Worm (Caenorhabditis elegans): ENCODE data around the gene arrd-4.

DNA sequence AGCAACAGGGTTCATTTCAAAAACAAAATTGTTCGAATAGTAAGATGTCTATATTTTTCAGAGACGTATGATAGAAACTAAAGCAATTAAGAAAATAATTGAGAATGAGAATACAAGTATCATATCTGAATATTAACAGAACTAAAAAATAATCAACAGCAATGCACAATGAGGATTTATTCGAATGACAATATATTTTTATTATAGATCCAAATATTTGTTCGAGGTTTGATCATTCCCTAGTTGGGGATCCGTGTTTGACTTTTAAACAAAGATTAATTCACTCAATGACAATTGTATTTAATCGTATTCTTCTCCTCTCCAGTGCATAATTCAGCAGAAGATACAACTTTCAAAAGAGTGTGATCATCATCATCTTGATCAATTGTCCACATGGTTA lies 24.0 kb upstream of the arrd-4 start, which contains the start of gene C08H9.18:
- no peak for TF ChIP-seq lin-13 (tag; optimal IDR thresholded peaks at IDR 0.05)
- no peak for TF ChIP-seq ham-2 (GFP tag; optimal IDR thresholded peaks at IDR 0.05)
- TF ChIP-seq bed-3 (GFP tag; optimal IDR thresholded peaks at IDR 0.05): no peak
- TF ChIP-seq unc-39 (tag; optimal IDR thresholded peaks at IDR 0.05): no peak
- no peak for TF ChIP-seq zip-8 (tag; optimal IDR thresholded peaks at IDR 0.05)
- TF ChIP-seq snpc-4 (tag; optimal IDR thresholded peaks at IDR 0.05): no peak
- no peak for TF ChIP-seq ces-1 (GFP tag; optimal IDR thresholded peaks at IDR 0.05)
- no peak for TF ChIP-seq pha-4 (tag; optimal IDR thresholded peaks at IDR 0.05)
- TF ChIP-seq unc-62 (GFP tag; optimal IDR thresholded peaks at IDR 0.05): no peak
- TF ChIP-seq elt-3 (tag; optimal IDR thresholded peaks at IDR 0.05): no peak
- no peak for TF ChIP-seq blmp-1 (tag; optimal IDR thresholded peaks at IDR 0.05)
- no peak for TF ChIP-seq nhr-28 (tag; optimal IDR thresholded peaks at IDR 0.05)
